Fruit fly (Drosophila melanogaster) whole organism, prepupa: Measurements from ENCODE around the gene TfIIFalpha.

Source experiments
- Blimp-1 ChIP-seq: fragments of 200-800 bp; sonication (Bioruptor generic); optimal IDR thresholded peaks from 3 replicates; lab custom pipeline; 2017; ENCODE audit warnings: missing biosample characterization, missing genetic modification characterization, mild to moderate bottlenecking, moderate library complexity, missing genetic modification reagents
- CG11762 ChIP-seq: fragments of 200-800 bp; sonication (Bioruptor generic); optimal IDR thresholded peaks from 3 replicates; lab custom pipeline; 2016; ENCODE audit warnings: missing biosample characterization, missing genetic modification characterization; ENCODE audit not compliant: insufficient read depth
- CG11902 ChIP-seq: fragments of 200-800 bp; sonication (Bioruptor generic); optimal IDR thresholded peaks from 3 replicates; lab custom pipeline; 2016; ENCODE audit warnings: missing biosample characterization, missing genetic modification characterization
- CG6854 ChIP-seq: fragments of 200-800 bp; sonication (Bioruptor generic); optimal IDR thresholded peaks from 2 replicates; lab custom pipeline; 2017; ENCODE audit warnings: missing biosample characterization, mild to moderate bottlenecking, missing genetic modification characterization
- CG8632 ChIP-seq: fragments of 200-800 bp; sonication (Bioruptor generic); optimal IDR thresholded peaks from 3 replicates; lab custom pipeline; 2016; ENCODE audit warnings: missing biosample characterization, missing genetic modification characterization
- lz ChIP-seq: fragments of 200-800 bp; sonication (Bioruptor generic); optimal IDR thresholded peaks from 3 replicates; lab custom pipeline; 2016; ENCODE audit warnings: missing biosample characterization, missing genetic modification characterization
- salr ChIP-seq, 2 experiments: fragments of 200-800 bp; sonication (Bioruptor generic); optimal IDR thresholded peaks; 3 replicates each; lab custom pipeline; 2016 to 2018; ENCODE audit warnings: missing biosample characterization in 2 of 2, missing genetic modification characterization in 2 of 2, mild to moderate bottlenecking in 1 of 2
- topi ChIP-seq: fragments of 200-800 bp; sonication (Bioruptor generic); optimal IDR thresholded peaks from 3 replicates; lab custom pipeline; 2016; ENCODE audit warnings: missing biosample characterization, missing genetic modification characterization

DNA sequence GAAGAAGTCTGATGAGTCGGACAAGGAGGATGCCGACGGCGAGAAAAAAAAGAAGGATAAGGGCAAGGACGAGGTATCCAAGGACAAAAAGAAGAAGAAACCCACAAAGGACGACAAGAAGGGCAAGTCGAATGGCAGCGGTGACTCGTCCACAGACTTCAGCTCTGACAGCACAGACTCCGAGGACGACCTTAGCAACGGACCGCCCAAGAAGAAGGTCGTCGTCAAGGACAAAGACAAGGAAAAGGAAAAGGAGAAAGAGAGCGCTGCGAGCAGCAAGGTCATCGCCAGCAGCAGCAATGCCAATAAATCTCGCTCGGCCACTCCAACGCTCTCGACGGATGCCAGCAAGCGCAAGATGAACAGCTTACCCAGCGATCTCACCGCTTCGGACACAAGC, 1.5 kb downstream of the TfIIFalpha start:
- TF ChIP-seq lz (GFP tag; lab: Kevin White, UChicago) = no peak
- no peak for TF ChIP-seq Blimp-1 (GFP tag; lab: Kevin White, UChicago)
- no peak for TF ChIP-seq salr (GFP tag; optimal IDR thresholded peaks at IDR 0.05; lab: Kevin White, UChicago)
- no peak for TF ChIP-seq CG11902 (GFP tag; lab: Kevin White, UChicago)
- TF ChIP-seq CG11762 = no peak
- TF ChIP-seq CG8632 = no peak
- TF ChIP-seq CG6854 (GFP tag; lab: Kevin White, UChicago) = no peak
- TF ChIP-seq topi (GFP tag; lab: Kevin White, UChicago) = no peak
